Worm (Caenorhabditis elegans): ENCODE measurements around the gene C15C8.8.

C15C8.8 gene

DNA sequence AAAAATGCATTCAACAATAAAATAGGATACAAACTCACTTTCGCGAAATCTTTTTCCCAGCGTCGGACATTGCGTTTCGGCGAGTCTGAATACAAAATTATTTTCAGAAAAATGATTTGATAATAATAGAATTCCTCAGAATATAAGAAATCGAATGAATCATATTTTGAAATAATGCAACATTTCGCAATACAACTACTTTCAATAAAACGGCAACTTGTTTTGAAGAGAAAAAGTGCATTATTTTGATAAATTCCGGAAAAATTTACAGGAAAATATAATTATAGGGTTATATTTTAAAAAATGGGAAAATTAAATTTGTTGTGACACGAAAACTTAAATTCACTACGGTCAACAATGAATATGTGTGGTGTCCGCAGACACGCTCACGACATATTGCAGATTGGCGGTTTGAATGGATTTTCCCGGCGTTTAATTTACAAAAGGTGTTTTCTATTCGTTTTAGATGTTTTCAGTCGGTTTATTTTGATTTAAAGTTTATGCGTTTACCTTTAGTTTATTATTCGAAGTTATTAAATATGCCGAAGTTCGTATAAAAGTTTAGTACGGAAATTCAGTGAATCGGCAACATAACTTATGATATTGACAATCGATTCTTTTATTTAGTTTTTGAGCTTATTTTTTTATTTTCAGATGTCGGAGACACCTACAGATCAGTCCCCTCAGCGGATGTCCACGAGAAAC, 11.1 kb upstream of the C15C8.8 start, which contains the start of the genes abcf-1 and scc-3:
abcf-1 (minus strand) TSS at position 85 of the 705 bp plus-strand sequence.
scc-3 (plus strand) TSS at position 655 of the 705 bp plus-strand sequence.
- no peak for TF ChIP-seq snpc-4 (GFP tag; optimal IDR thresholded peaks at IDR 0.05)
- peak in 1 of 4 experiments; percentile 43 for TF ChIP-seq snpc-4 (tag; optimal IDR thresholded peaks at IDR 0.05)
- TF ChIP-seq dpl-1 (GFP tag; optimal IDR thresholded peaks at IDR 0.05) = peak; percentile 51
- TF ChIP-seq rcor-1 (GFP tag; IDR thresholded peaks at IDR 0.05) = no peak
- peak; percentile 15 for TF ChIP-seq tbp1 (GFP tag; optimal IDR thresholded peaks at IDR 0.05)
- peak; percentile 61 for TF ChIP-seq ceh-91 (GFP tag; IDR thresholded peaks at IDR 0.05)
- TF ChIP-seq hlh-26 (GFP tag; conservative IDR thresholded peaks at IDR 0.05) = no peak
- TF ChIP-seq ztf-3 (GFP tag; optimal IDR thresholded peaks at IDR 0.05) = no peak
- TF ChIP-seq dox-1 (GFP tag; IDR thresholded peaks at IDR 0.05) = 0 out of 2 replicates have a peak, but pooled peaks have one; percentile 14
- no peak for TF ChIP-seq K12H6.12 (tag; optimal IDR thresholded peaks at IDR 0.05)
- TF ChIP-seq snpc-3.4 (tag; optimal IDR thresholded peaks at IDR 0.05) = peak; percentile 42
- peak; percentile 64 for TF ChIP-seq attf-3 (GFP tag; conservative IDR thresholded peaks at IDR 0.05)
- TF ChIP-seq B0336.3 (GFP tag; IDR thresholded peaks at IDR 0.05) = no peak
- peak; percentile 71 for TF ChIP-seq snpc-1.3 (tag; optimal IDR thresholded peaks at IDR 0.05; ENCODE audit: insufficient read depth)
- TF ChIP-seq F23B12.7 (tag; optimal IDR thresholded peaks at IDR 0.05; ENCODE audit: insufficient read depth) = peak; percentile 25
- no peak for TF ChIP-seq F10E7.11 (tag; optimal IDR thresholded peaks at IDR 0.05)
- peak; percentile 60 for TF ChIP-seq madf-8 (GFP tag; conservative IDR thresholded peaks at IDR 0.05)
- peak; percentile 48 for TF ChIP-seq F33H1.4 (GFP tag; IDR thresholded peaks at IDR 0.05)
- no peak for TF ChIP-seq nhr-80 (tag; optimal IDR thresholded peaks at IDR 0.05)
- TF ChIP-seq mxl-1 (tag; optimal IDR thresholded peaks at IDR 0.05) = no peak
- TF ChIP-seq lsy-27 (tag; optimal IDR thresholded peaks at IDR 0.05; ENCODE audit: borderline replicate concordance, insufficient read depth) = no peak
- TF ChIP-seq ZK185.1 (tag; optimal IDR thresholded peaks at IDR 0.05; ENCODE audit: poor library complexity, severe bottlenecking) = no peak
- TF ChIP-seq efl-1 (GFP tag; optimal IDR thresholded peaks at IDR 0.05) = peak; percentile 91
- TF ChIP-seq D2030.7 (GFP tag; IDR thresholded peaks at IDR 0.05) = 0 out of 2 replicates have a peak, but pooled peaks have one; percentile 35
- no peak for TF ChIP-seq hsf-1 (GFP tag; IDR thresholded peaks at IDR 0.05)
- TF ChIP-seq xnd-1 (tag; optimal IDR thresholded peaks at IDR 0.05) = peak; percentile 10
- TF ChIP-seq snpc-1.1 (tag; optimal IDR thresholded peaks at IDR 0.05; ENCODE audit: insufficient read depth) = peak; percentile 39
- peak; percentile 35 for TF ChIP-seq lin-54 (GFP tag; optimal IDR thresholded peaks at IDR 0.05)
- no peak for TF ChIP-seq sdz-38 (tag; optimal IDR thresholded peaks at IDR 0.05)
- no peak for TF ChIP-seq nhr-120 (GFP tag; IDR thresholded peaks at IDR 0.05)
- no peak for TF ChIP-seq cebp-1 (GFP tag; IDR thresholded peaks at IDR 0.05)
- peak; percentile 80 for TF ChIP-seq cebp-1 (tag; optimal IDR thresholded peaks at IDR 0.05)
- peak; percentile 77 for TF ChIP-seq lsl-1 (GFP tag; optimal IDR thresholded peaks at IDR 0.05)
- TF ChIP-seq ceh-27 (GFP tag; optimal IDR thresholded peaks at IDR 0.05) = no peak
- TF ChIP-seq attf-5 (GFP tag; optimal IDR thresholded peaks at IDR 0.05) = no peak
- TF ChIP-seq gei-17 (GFP tag; optimal IDR thresholded peaks at IDR 0.05) = no peak
- TF ChIP-seq madf-6 (GFP tag; IDR thresholded peaks at IDR 0.05) = peak; percentile 81; the same call in 1 of the 2 replicates
- no peak for TF ChIP-seq zim-3 (tag; optimal IDR thresholded peaks at IDR 0.05)

Measured in whole organism, young adult.